Worm (Caenorhabditis elegans) whole organism, L3 larva: ENCODE measurements around the gene C06C3.3.

ENCODE experiments used
- R02D3.7 ChIP-seq: fragments of 150-350 bp; optimal IDR thresholded peaks from 2 replicates; lab custom pipeline; 2014; ENCODE audit warnings: missing biosample characterization, missing genetic modification characterization
- aly-2 ChIP-seq: fragments of 150-350 bp; optimal IDR thresholded peaks from 2 replicates; lab custom pipeline; 2014; ENCODE audit warnings: missing biosample characterization, missing genetic modification characterization
- ceh-28 ChIP-seq: fragments of 150-350 bp; optimal IDR thresholded peaks from 2 replicates; lab custom pipeline; 2014; ENCODE audit warnings: missing biosample characterization, missing genetic modification reagents, missing genetic modification characterization
- ceh-82 ChIP-seq: fragments of 150-350 bp; optimal IDR thresholded peaks from 2 replicates; lab custom pipeline; 2014; ENCODE audit warnings: missing biosample characterization, missing genetic modification characterization
- daf-12 ChIP-seq: fragments of 150-350 bp; optimal IDR thresholded peaks from 2 replicates; lab custom pipeline; 2014; ENCODE audit warnings: missing biosample characterization, missing genetic modification reagents, missing genetic modification characterization
- egl-27 ChIP-seq: sonication (generic microtip); optimal IDR thresholded peaks from 4 replicates; lab custom pipeline; 2017; ENCODE audit warnings: missing biosample characterization, missing genetic modification reagents, missing genetic modification characterization
- egl-5 ChIP-seq: fragments of 150-350 bp; optimal IDR thresholded peaks from 2 replicates; lab custom pipeline; 2017; ENCODE audit warnings: missing biosample characterization, missing genetic modification reagents, missing genetic modification characterization, inconsistent platforms
- elt-1 ChIP-seq: fragments of 150-350 bp; optimal IDR thresholded peaks from 2 replicates; lab custom pipeline; 2014; ENCODE audit warnings: missing biosample characterization, missing genetic modification characterization
- elt-2 ChIP-seq: sonication (generic microtip); optimal IDR thresholded peaks from 2 replicates; lab custom pipeline; 2016; ENCODE audit warnings: missing genetic modification reagents, mild to moderate bottlenecking, missing genetic modification characterization, missing compliant biosample characterization
- elt-3 ChIP-seq, 3 experiments: fragments of 150-350 bp in 1 of 3; sonication (generic microtip) in 2 of 3; optimal IDR thresholded peaks; 2 replicates in 2 of 3; 4 replicates in 1 of 3; lab custom pipeline; 2014 to 2017; ENCODE audit warnings: missing biosample characterization in 3 of 3, missing genetic modification characterization in 3 of 3
- fkh-2 ChIP-seq: fragments of 150-350 bp; optimal IDR thresholded peaks from 2 replicates; lab custom pipeline; 2014; ENCODE audit warnings: missing biosample characterization, missing genetic modification reagents, missing genetic modification characterization
- hmg-11 ChIP-seq: sonication (generic microtip); optimal IDR thresholded peaks from 2 replicates; lab custom pipeline; 2016; ENCODE audit warnings: missing genetic modification characterization, missing compliant biosample characterization
- lin-15B ChIP-seq: fragments of 150-350 bp; optimal IDR thresholded peaks from 2 replicates; lab custom pipeline; 2014; ENCODE audit warnings: missing biosample characterization, missing genetic modification characterization
- lin-39 ChIP-seq: fragments of 150-350 bp; optimal IDR thresholded peaks from 2 replicates; lab custom pipeline; 2018; ENCODE audit warnings: missing biosample characterization, missing genetic modification reagents, missing genetic modification characterization
- lsy-12 ChIP-seq: sonication (generic microtip); optimal IDR thresholded peaks from 2 replicates; lab custom pipeline; 2016; ENCODE audit warnings: mild to moderate bottlenecking, missing genetic modification characterization, missing compliant biosample characterization
- mdl-1 ChIP-seq: fragments of 150-350 bp; optimal IDR thresholded peaks from 2 replicates; lab custom pipeline; 2014; ENCODE audit warnings: missing biosample characterization, missing genetic modification characterization
- mml-1 ChIP-seq: fragments of 150-350 bp; sonication (generic microtip); optimal IDR thresholded peaks from 3 replicates; lab custom pipeline; 2014; ENCODE audit warnings: missing biosample characterization, missing genetic modification characterization
- nfya-1 ChIP-seq: sonication (generic microtip); optimal IDR thresholded peaks from 2 replicates; lab custom pipeline; 2017; ENCODE audit warnings: missing genetic modification characterization, mild to moderate bottlenecking, missing compliant biosample characterization, antibody characterized with exemption, moderate library complexity; ENCODE audit not compliant: insufficient read depth
- nhr-12 ChIP-seq: fragments of 150-350 bp; optimal IDR thresholded peaks from 2 replicates; lab custom pipeline; 2014; ENCODE audit warnings: missing biosample characterization, missing genetic modification characterization
- nhr-23 ChIP-seq: fragments of 150-350 bp; optimal IDR thresholded peaks from 2 replicates; lab custom pipeline; 2014; ENCODE audit warnings: missing biosample characterization, missing genetic modification reagents, missing genetic modification characterization
- nhr-25 ChIP-seq: sonication (generic microtip); optimal IDR thresholded peaks from 2 replicates; lab custom pipeline; 2017; ENCODE audit warnings: missing biosample characterization, missing genetic modification characterization
- nhr-28 ChIP-seq: fragments of 150-350 bp; optimal IDR thresholded peaks from 2 replicates; lab custom pipeline; 2014; ENCODE audit warnings: missing biosample characterization, missing genetic modification characterization
- nhr-43 ChIP-seq: sonication (generic microtip); optimal IDR thresholded peaks from 2 replicates; lab custom pipeline; 2016; ENCODE audit warnings: mild to moderate bottlenecking, missing genetic modification characterization, missing compliant biosample characterization; ENCODE audit not compliant: poor library complexity, severe bottlenecking
- nhr-76 ChIP-seq: fragments of 150-350 bp; sonication (generic microtip); optimal IDR thresholded peaks from 5 replicates; lab custom pipeline; 2014; ENCODE audit warnings: missing biosample characterization, missing genetic modification characterization
- nhr-77 ChIP-seq: fragments of 150-350 bp; optimal IDR thresholded peaks from 2 replicates; lab custom pipeline; 2014; ENCODE audit warnings: missing biosample characterization, missing genetic modification characterization
- pha-4 ChIP-seq: fragments of 150-350 bp; optimal IDR thresholded peaks from 2 replicates; lab custom pipeline; 2014; ENCODE audit warnings: missing biosample characterization, missing genetic modification reagents, missing genetic modification characterization
- pqm-1 ChIP-seq: fragments of 150-350 bp; optimal IDR thresholded peaks from 2 replicates; lab custom pipeline; 2017; ENCODE audit warnings: missing biosample characterization, missing genetic modification characterization, inconsistent platforms
- skn-1 ChIP-seq: fragments of 150-350 bp; optimal IDR thresholded peaks from 2 replicates; lab custom pipeline; 2014; ENCODE audit warnings: missing biosample characterization, missing genetic modification characterization
- snpc-4 ChIP-seq: fragments of 150-350 bp; optimal IDR thresholded peaks from 2 replicates; lab custom pipeline; 2014; ENCODE audit warnings: missing biosample characterization, missing genetic modification characterization
- tbx-2 ChIP-seq: sonication (generic microtip); optimal IDR thresholded peaks from 2 replicates; lab custom pipeline; 2016; ENCODE audit warnings: mild to moderate bottlenecking, missing genetic modification characterization, missing compliant biosample characterization
- unc-39 ChIP-seq: sonication (generic microtip); optimal IDR thresholded peaks from 4 replicates; lab custom pipeline; 2017; ENCODE audit warnings: missing biosample characterization, missing genetic modification characterization
- unc-62 ChIP-seq: fragments of 150-350 bp; sonication (generic microtip); optimal IDR thresholded peaks from 4 replicates; lab custom pipeline; 2014; ENCODE audit warnings: missing biosample characterization, missing genetic modification reagents, missing genetic modification characterization
- ztf-11 ChIP-seq: fragments of 150-350 bp; optimal IDR thresholded peaks from 2 replicates; lab custom pipeline; 2014; ENCODE audit warnings: missing biosample characterization, missing genetic modification characterization

The C06C3.3 gene

ce11 chrII:9369394-9369793 lies 2.9 kb downstream of the C06C3.3 start:
- TF ChIP-seq ceh-28 (peak; percentile 65), lin-15B (no peak)

ce11 chrII:9362249-9362648 lies 10.0 kb downstream of the C06C3.3 start:
- TF ChIP-seq mml-1 (tag; lab: Kevin White, UChicago) (no peak), nhr-12 (tag; lab: Kevin White, UChicago) (no peak), daf-12 (tag; lab: Kevin White, UChicago) (no peak), unc-62 (GFP tag; lab: Kevin White, UChicago) (no peak), nhr-76 (no peak), ztf-11 (tag; lab: Kevin White, UChicago) (no peak), elt-1 (tag; lab: Kevin White, UChicago) (no peak), nhr-25 (tag; lab: Kevin White, UChicago) (no peak), tbx-2 (tag; lab: Kevin White, UChicago) (no peak), mdl-1 (tag; lab: Kevin White, UChicago) (no peak), skn-1 (tag; lab: Kevin White, UChicago) (no peak), egl-27 (tag; lab: Kevin White, UChicago) (no peak)

- no peak for TF ChIP-seq elt-1 (tag; lab: Kevin White, UChicago)
- no peak for TF ChIP-seq elt-2 (tag; lab: Kevin White, UChicago)
- TF ChIP-seq ceh-28: no peak
- no peak for TF ChIP-seq nhr-43 (tag; lab: Kevin White, UChicago)
- no peak for TF ChIP-seq aly-2 (tag; lab: Kevin White, UChicago)
- TF ChIP-seq daf-12 (tag; lab: Kevin White, UChicago): no peak
- TF ChIP-seq R02D3.7 (tag; lab: Kevin White, UChicago): no peak
- no peak for TF ChIP-seq elt-3 (tag; optimal IDR thresholded peaks at IDR 0.05; lab: Kevin White, UChicago)
- TF ChIP-seq tbx-2 (tag; lab: Kevin White, UChicago): no peak
- no peak for TF ChIP-seq fkh-2 (tag; lab: Kevin White, UChicago)
- no peak for TF ChIP-seq nhr-28 (tag; lab: Kevin White, UChicago)
These were observed 14.1 kb downstream of the C06C3.3 start, which contains the start of gene mel-11 for ce11 chrII:9358230-9358629. Gene mel-11, plus strand, starts transcription at chrII:9358530.

ce11 chrII:9356723-9357122 lies 15.6 kb downstream of the C06C3.3 start:
- no peak for TF ChIP-seq unc-62 (GFP tag; lab: Kevin White, UChicago)
- peak; percentile 58 for TF ChIP-seq nhr-43 (tag; lab: Kevin White, UChicago)
- no peak for TF ChIP-seq skn-1 (tag; lab: Kevin White, UChicago)
- TF ChIP-seq mml-1 (tag; lab: Kevin White, UChicago): no peak
- TF ChIP-seq fkh-2 (tag; lab: Kevin White, UChicago): no peak
- no peak for TF ChIP-seq ceh-82 (tag; lab: Kevin White, UChicago)
- TF ChIP-seq mdl-1 (tag; lab: Kevin White, UChicago): peak; percentile 6
- TF ChIP-seq hmg-11 (tag; lab: Kevin White, UChicago): peak; percentile 74
- TF ChIP-seq lsy-12 (tag; lab: Kevin White, UChicago): peak; percentile 8
- TF ChIP-seq nhr-28 (tag; lab: Kevin White, UChicago): no peak
- peak; percentile 43 for TF ChIP-seq ceh-28
- TF ChIP-seq pqm-1 (tag; lab: Kevin White, UChicago): no peak
- peak; percentile 16 for TF ChIP-seq elt-2 (tag; lab: Kevin White, UChicago)
- no peak for TF ChIP-seq aly-2 (tag; lab: Kevin White, UChicago)
- TF ChIP-seq nhr-77 (tag; lab: Kevin White, UChicago): no peak
- TF ChIP-seq lin-15B: peak; percentile 27
- peak; percentile 32 for TF ChIP-seq pha-4
- peak; percentile 64 for TF ChIP-seq snpc-4 (tag; lab: Kevin White, UChicago)
- peak; percentile 27 for TF ChIP-seq R02D3.7 (tag; lab: Kevin White, UChicago)
- TF ChIP-seq egl-5 (tag; lab: Kevin White, UChicago): peak; percentile 66
- no peak for TF ChIP-seq unc-39 (tag; lab: Kevin White, UChicago)
- TF ChIP-seq nfya-1 (tag; lab: Kevin White, UChicago): peak; percentile 70
- peak; percentile 3 for TF ChIP-seq tbx-2 (tag; lab: Kevin White, UChicago)
- TF ChIP-seq nhr-23 (tag; lab: Kevin White, UChicago): peak; percentile 77
- TF ChIP-seq lin-39 (tag; lab: Kevin White, UChicago): peak; percentile 63
